Worm (Caenorhabditis elegans) whole organism, midembryonic: ENCODE data around the gene col-69.
A peak's percentile ranks its signal among the peaks of the same experiment; 100 is the strongest.

Source experiments
- T22C8.4 ChIP-seq: fragments of 200-800 bp; sonication (Bioruptor generic); IDR thresholded peaks from 2 replicates; pipeline ENCODE4 v1.3.6; 2022; ENCODE audit warnings: missing genetic modification characterization, missing compliant biosample characterization
- cog-1 ChIP-seq: sonication (generic microtip); optimal IDR thresholded peaks from 2 replicates; lab custom pipeline; 2016; ENCODE audit warnings: missing genetic modification characterization, missing compliant biosample characterization
- flt-1 ChIP-seq: fragments of 200-800 bp; sonication (Bioruptor generic); IDR thresholded peaks from 2 replicates; pipeline ENCODE4 v1.3.6; 2022; ENCODE audit warnings: missing genetic modification characterization, missing compliant biosample characterization
- klf-2 ChIP-seq: fragments of 200-800 bp; sonication (Bioruptor generic); conservative IDR thresholded peaks from 2 replicates; pipeline ENCODE4 v1.3.6; 2022; ENCODE audit warnings: missing genetic modification reagents, missing genetic modification characterization, missing compliant biosample characterization
- med-1 ChIP-seq: sonication (generic microtip); optimal IDR thresholded peaks from 2 replicates; lab custom pipeline; 2017; ENCODE audit warnings: missing genetic modification characterization, mild to moderate bottlenecking, missing compliant biosample characterization, antibody characterized with exemption, missing genetic modification reagents; ENCODE audit not compliant: insufficient read depth
- ref-1 ChIP-seq: fragments of 200-800 bp; sonication (Bioruptor generic); conservative IDR thresholded peaks from 2 replicates; pipeline ENCODE4 v1.3.6; 2022; ENCODE audit warnings: missing genetic modification reagents, missing genetic modification characterization, missing compliant biosample characterization
- tab-1 ChIP-seq: fragments of 200-800 bp; sonication (Bioruptor generic); IDR thresholded peaks from 2 replicates; pipeline ENCODE4 v1.3.6; 2022; ENCODE audit warnings: missing genetic modification characterization, missing compliant biosample characterization
- ztf-23 ChIP-seq: fragments of 200-800 bp; sonication (Bioruptor generic); IDR thresholded peaks from 2 replicates; pipeline ENCODE4 v1.3.6; 2022; ENCODE audit warnings: missing genetic modification reagents, missing genetic modification characterization, missing compliant biosample characterization
- ztf-29 ChIP-seq: fragments of 200-800 bp; sonication (Bioruptor generic); IDR thresholded peaks from 2 replicates; pipeline ENCODE4 v1.3.6; 2022; ENCODE audit warnings: missing genetic modification reagents, missing genetic modification characterization, missing compliant biosample characterization

Gene col-69

ce11 chrII:305645-306044 is at the start of gene col-69:
Gene col-69, minus strand, starts transcription at chrII:305745.
- TF ChIP-seq med-1 (GFP tag; lab: Kevin White, UChicago) (no peak), tab-1 (no peak), T22C8.4 (GFP tag; lab: Robert Waterston, UW) (no peak), ref-1 (GFP tag; lab: Robert Waterston, UW) (no peak), flt-1 (GFP tag; lab: Robert Waterston, UW) (no peak), ztf-29 (no peak), ztf-23 (GFP tag; lab: Robert Waterston, UW) (no peak), cog-1 (no peak), klf-2 (GFP tag; lab: Robert Waterston, UW) (no peak)

- TF ChIP-seq T22C8.4 (GFP tag; lab: Robert Waterston, UW) = no peak
- no peak for TF ChIP-seq ztf-23 (GFP tag; lab: Robert Waterston, UW)
- TF ChIP-seq ztf-29 = no peak
- TF ChIP-seq flt-1 (GFP tag; lab: Robert Waterston, UW) = no peak
- TF ChIP-seq klf-2 (GFP tag; lab: Robert Waterston, UW) = no peak
- no peak for TF ChIP-seq tab-1
- no peak for TF ChIP-seq med-1 (GFP tag; lab: Kevin White, UChicago)
- TF ChIP-seq ref-1 (GFP tag; lab: Robert Waterston, UW) = no peak
- TF ChIP-seq cog-1 = no peak
These were observed 48.9 kb upstream of the col-69 start for ce11 chrII:354494-354893.

- TF ChIP-seq tab-1 (no peak), flt-1 (GFP tag; lab: Robert Waterston, UW) (no peak), T22C8.4 (GFP tag; lab: Robert Waterston, UW) (no peak), med-1 (GFP tag; lab: Kevin White, UChicago) (no peak)
These were observed 44.2 kb upstream of the col-69 start for ce11 chrII:349749-350148.

- no peak for TF ChIP-seq ref-1 (GFP tag; lab: Robert Waterston, UW)
- no peak for TF ChIP-seq med-1 (GFP tag; lab: Kevin White, UChicago)
- TF ChIP-seq ztf-29 = no peak
- TF ChIP-seq T22C8.4 (GFP tag; lab: Robert Waterston, UW) = 0 out of 2 replicates have a peak, but pooled peaks have one; percentile 0
- TF ChIP-seq ztf-23 (GFP tag; lab: Robert Waterston, UW) = no peak
These were observed 42.2 kb upstream of the col-69 start, which contains the start of gene D1069.3 for ce11 chrII:347734-348133. Gene D1069.3, minus strand, starts transcription at chrII:347891.

- no peak for TF ChIP-seq flt-1 (GFP tag; lab: Robert Waterston, UW)
- TF ChIP-seq cog-1 = no peak
- no peak for TF ChIP-seq ref-1 (GFP tag; lab: Robert Waterston, UW)
- no peak for TF ChIP-seq med-1 (GFP tag; lab: Kevin White, UChicago)
- no peak for TF ChIP-seq tab-1
- no peak for TF ChIP-seq T22C8.4 (GFP tag; lab: Robert Waterston, UW)
- TF ChIP-seq ztf-23 (GFP tag; lab: Robert Waterston, UW) = no peak
- TF ChIP-seq ztf-29 = no peak
- TF ChIP-seq klf-2 (GFP tag; lab: Robert Waterston, UW) = no peak
These were observed 35.7 kb upstream of the col-69 start for ce11 chrII:341282-341681.

- TF ChIP-seq med-1 (GFP tag; lab: Kevin White, UChicago) = no peak
- no peak for TF ChIP-seq ztf-23 (GFP tag; lab: Robert Waterston, UW)
- no peak for TF ChIP-seq tab-1
- no peak for TF ChIP-seq klf-2 (GFP tag; lab: Robert Waterston, UW)
- TF ChIP-seq cog-1 = no peak
- no peak for TF ChIP-seq ref-1 (GFP tag; lab: Robert Waterston, UW)
- TF ChIP-seq ztf-29 = no peak
- TF ChIP-seq flt-1 (GFP tag; lab: Robert Waterston, UW) = no peak
- TF ChIP-seq T22C8.4 (GFP tag; lab: Robert Waterston, UW) = no peak
These were observed 35.2 kb upstream of the col-69 start for ce11 chrII:340714-341113.

ce11 chrII:340224-340623 is 34.7 kb upstream of the col-69 start, which contains the start of gene clc-31:
Gene clc-31, plus strand, starts transcription at chrII:340524.
- TF ChIP-seq T22C8.4 (GFP tag; lab: Robert Waterston, UW) (no peak), tab-1 (no peak), ztf-29 (no peak), ztf-23 (GFP tag; lab: Robert Waterston, UW) (no peak), cog-1 (no peak), flt-1 (GFP tag; lab: Robert Waterston, UW) (no peak), klf-2 (GFP tag; lab: Robert Waterston, UW) (no peak), med-1 (GFP tag; lab: Kevin White, UChicago) (no peak), ref-1 (GFP tag; lab: Robert Waterston, UW) (no peak)

ce11 chrII:337233-337832 is 31.8 kb upstream of the col-69 start, which contains the start of gene cpn-2:
Gene cpn-2, plus strand, starts transcription at chrII:337782.
- no peak for TF ChIP-seq klf-2 (GFP tag; lab: Robert Waterston, UW)
- no peak for TF ChIP-seq flt-1 (GFP tag; lab: Robert Waterston, UW)
- no peak for TF ChIP-seq ztf-29
- no peak for TF ChIP-seq ref-1 (GFP tag; lab: Robert Waterston, UW)
- TF ChIP-seq T22C8.4 (GFP tag; lab: Robert Waterston, UW) = no peak
- TF ChIP-seq tab-1 = no peak
- TF ChIP-seq med-1 (GFP tag; lab: Kevin White, UChicago) = no peak
- no peak for TF ChIP-seq cog-1

ce11 chrII:334828-335227 is 29.3 kb upstream of the col-69 start:
- TF ChIP-seq tab-1 (no peak), cog-1 (no peak), klf-2 (GFP tag; lab: Robert Waterston, UW) (no peak), flt-1 (GFP tag; lab: Robert Waterston, UW) (no peak), ztf-23 (GFP tag; lab: Robert Waterston, UW) (no peak)
